Fruit fly (Drosophila melanogaster) whole organism, adult: ENCODE data around the gene alpha-Est7.

ENCODE experiments used
- CG11617 ChIP-seq: fragments of 200-800 bp; sonication (Bioruptor generic); optimal IDR thresholded peaks from 2 replicates; lab custom pipeline; 2017; ENCODE audit warnings: mild to moderate bottlenecking, missing biosample characterization, missing genetic modification reagents, missing genetic modification characterization
- CG12768 ChIP-seq: fragments of 200-800 bp; sonication (Bioruptor generic); optimal IDR thresholded peaks from 2 replicates; lab custom pipeline; 2017; ENCODE audit warnings: missing biosample characterization, missing genetic modification characterization, mild to moderate bottlenecking, moderate library complexity, missing genetic modification reagents
- CG14711 ChIP-seq: fragments of 200-800 bp; sonication (Bioruptor generic); optimal IDR thresholded peaks from 2 replicates; lab custom pipeline; 2018; ENCODE audit warnings: missing biosample characterization, mild to moderate bottlenecking, missing genetic modification characterization, moderate library complexity
- CG1620 ChIP-seq: fragments of 200-800 bp; sonication (Bioruptor generic); optimal IDR thresholded peaks from 2 replicates; lab custom pipeline; 2016; ENCODE audit warnings: missing biosample characterization, missing genetic modification characterization
- CG33017 ChIP-seq: fragments of 200-800 bp; sonication (Bioruptor generic); optimal IDR thresholded peaks from 2 replicates; lab custom pipeline; 2018; ENCODE audit warnings: missing biosample characterization, mild to moderate bottlenecking, missing genetic modification characterization, moderate library complexity
- CG5204 ChIP-seq: fragments of 200-800 bp; sonication (Bioruptor generic); optimal IDR thresholded peaks from 2 replicates; lab custom pipeline; 2016; ENCODE audit warnings: missing biosample characterization, missing genetic modification characterization
- CG7045 ChIP-seq: fragments of 200-800 bp; sonication (Bioruptor generic); optimal IDR thresholded peaks from 2 replicates; lab custom pipeline; 2017; ENCODE audit warnings: missing biosample characterization, mild to moderate bottlenecking, missing genetic modification characterization
- CG7101 ChIP-seq: fragments of 200-800 bp; sonication (Bioruptor generic); optimal IDR thresholded peaks from 2 replicates; lab custom pipeline; 2018; ENCODE audit warnings: missing biosample characterization, mild to moderate bottlenecking, missing genetic modification characterization, moderate library complexity
- Clk ChIP-seq: fragments of 200-800 bp; sonication (Bioruptor generic); optimal IDR thresholded peaks from 2 replicates; lab custom pipeline; 2017; ENCODE audit warnings: missing biosample characterization, missing genetic modification characterization
- Crg-1 ChIP-seq: fragments of 200-800 bp; sonication (Bioruptor generic); optimal IDR thresholded peaks from 2 replicates; lab custom pipeline; 2016; ENCODE audit warnings: missing biosample characterization, missing genetic modification characterization
- Hr96 ChIP-seq: fragments of 200-800 bp; sonication (Bioruptor generic); optimal IDR thresholded peaks from 2 replicates; lab custom pipeline; 2016; ENCODE audit warnings: missing biosample characterization, missing genetic modification characterization
- Mnt ChIP-seq: fragments of 200-800 bp; sonication (Bioruptor generic); optimal IDR thresholded peaks from 2 replicates; lab custom pipeline; 2016; ENCODE audit warnings: missing biosample characterization, mild to moderate bottlenecking, missing genetic modification characterization
- bab1 ChIP-seq: fragments of 200-800 bp; sonication (Bioruptor generic); optimal IDR thresholded peaks from 3 replicates; lab custom pipeline; 2019; ENCODE audit warnings: missing biosample characterization, mild to moderate bottlenecking, missing genetic modification characterization, moderate library complexity
- cic ChIP-seq: fragments of 200-800 bp; sonication (Bioruptor generic); optimal IDR thresholded peaks from 2 replicates; lab custom pipeline; 2017; ENCODE audit warnings: missing biosample characterization, mild to moderate bottlenecking, missing genetic modification characterization, moderate library complexity
- cnc ChIP-seq, 2 experiments: fragments of >200 bp; optimal IDR thresholded peaks; 2 replicates each; lab custom pipeline; 2017
- kay ChIP-seq: fragments of 200-800 bp; sonication (Bioruptor generic); peaks from one replicate; lab custom pipeline; 2016; ENCODE audit warnings: missing biosample characterization, missing genetic modification characterization, borderline replicate concordance
- ovo ChIP-seq: fragments of 200-800 bp; sonication (Bioruptor generic); optimal IDR thresholded peaks from 2 replicates; lab custom pipeline; 2016; ENCODE audit warnings: missing biosample characterization, missing genetic modification characterization
- pad ChIP-seq: fragments of 200-800 bp; sonication (Bioruptor generic); optimal IDR thresholded peaks from 3 replicates; lab custom pipeline; 2017; ENCODE audit warnings: missing biosample characterization, missing genetic modification characterization, mild to moderate bottlenecking, moderate library complexity, missing genetic modification reagents
- tj ChIP-seq: fragments of 200-800 bp; sonication (Bioruptor generic); optimal IDR thresholded peaks from 3 replicates; lab custom pipeline; 2017; ENCODE audit warnings: missing biosample characterization, mild to moderate bottlenecking, missing genetic modification characterization, moderate library complexity
- toe ChIP-seq: fragments of 200-800 bp; sonication (Bioruptor generic); optimal IDR thresholded peaks from 2 replicates; lab custom pipeline; 2016; ENCODE audit warnings: missing biosample characterization, missing genetic modification characterization

Gene alpha-Est7

dm6 chr3R:7524160-7524559 is 607 bp upstream of the alpha-Est7 start:
- TF ChIP-seq pad (GFP tag; lab: Kevin White, UChicago) (no peak), cnc (optimal IDR thresholded peaks at IDR 0.05; lab: Kevin White, UChicago) (no peak), CG33017 (tag; lab: Kevin White, UChicago) (peak; percentile 11)

- TF ChIP-seq Crg-1, result peak; percentile 60
- TF ChIP-seq bab1, result no peak
- TF ChIP-seq cnc (optimal IDR thresholded peaks at IDR 0.05; lab: Kevin White, UChicago), result peak in 1 of 2 experiments; percentile 31
- TF ChIP-seq CG5204 (GFP tag; lab: Kevin White, UChicago), result peak; percentile 20
- no peak for TF ChIP-seq CG11617 (GFP tag; lab: Kevin White, UChicago)
- TF ChIP-seq CG1620 (GFP tag; lab: Kevin White, UChicago), result no peak
- TF ChIP-seq CG12768 (GFP tag; lab: Kevin White, UChicago), result peak; percentile 44
- TF ChIP-seq ovo (GFP tag; lab: Kevin White, UChicago), result peak; percentile 27
- TF ChIP-seq CG14711 (tag; lab: Kevin White, UChicago), result peak; percentile 16
- no peak for TF ChIP-seq tj
- TF ChIP-seq Mnt, result peak; percentile 10
- TF ChIP-seq CG7101 (tag; lab: Kevin White, UChicago), result peak; percentile 65
- TF ChIP-seq CG33017 (tag; lab: Kevin White, UChicago), result peak; percentile 59
- peak; percentile 5 for TF ChIP-seq CG7045 (GFP tag; lab: Kevin White, UChicago)
- no peak for TF ChIP-seq pad (GFP tag; lab: Kevin White, UChicago)
- peak; percentile 26 for TF ChIP-seq toe (GFP tag; lab: Kevin White, UChicago)
- peak; percentile 61 for TF ChIP-seq kay (GFP tag; lab: Kevin White, UChicago)
- TF ChIP-seq cic (GFP tag; lab: Kevin White, UChicago), result peak; percentile 24
- no peak for TF ChIP-seq Hr96 (GFP tag; lab: Kevin White, UChicago)
- no peak for TF ChIP-seq Clk (GFP tag; lab: Kevin White, UChicago)
Observed at dm6 chr3R:7522266-7522955, 1.1 kb downstream of the alpha-Est7 start.

dm6 chr3R:7519356-7519755 is 4.2 kb downstream of the alpha-Est7 start, which contains the start of gene Ubc84D:
Gene Ubc84D, minus strand, starts transcription at chr3R:7519456.
- TF ChIP-seq CG14711 (tag; lab: Kevin White, UChicago) (no peak), Hr96 (GFP tag; lab: Kevin White, UChicago) (no peak), CG5204 (GFP tag; lab: Kevin White, UChicago) (no peak), cnc (optimal IDR thresholded peaks at IDR 0.05; lab: Kevin White, UChicago) (no peak), cic (GFP tag; lab: Kevin White, UChicago) (no peak)

dm6 chr3R:7515599-7516069 is 7.9 kb downstream of the alpha-Est7 start, which contains the start of gene alpha-Est8:
Gene alpha-Est8, minus strand, starts transcription at chr3R:7515670.
- peak; percentile 55 for TF ChIP-seq cic (GFP tag; lab: Kevin White, UChicago)
- TF ChIP-seq CG7045 (GFP tag; lab: Kevin White, UChicago), result peak; percentile 38
- TF ChIP-seq bab1, result no peak
- TF ChIP-seq CG1620 (GFP tag; lab: Kevin White, UChicago), result no peak
- peak; percentile 3 for TF ChIP-seq tj
- peak; percentile 2 for TF ChIP-seq Hr96 (GFP tag; lab: Kevin White, UChicago)
- peak; percentile 29 for TF ChIP-seq CG14711 (tag; lab: Kevin White, UChicago)
- no peak for TF ChIP-seq Crg-1
- peak; percentile 2 for TF ChIP-seq kay (GFP tag; lab: Kevin White, UChicago)
- TF ChIP-seq CG7101 (tag; lab: Kevin White, UChicago), result peak; percentile 28
- TF ChIP-seq Clk (GFP tag; lab: Kevin White, UChicago), result peak; percentile 10
- TF ChIP-seq cnc (optimal IDR thresholded peaks at IDR 0.05; lab: Kevin White, UChicago), result no peak
- peak; percentile 31 for TF ChIP-seq toe (GFP tag; lab: Kevin White, UChicago)
- peak; percentile 47 for TF ChIP-seq CG12768 (GFP tag; lab: Kevin White, UChicago)
- peak; percentile 38 for TF ChIP-seq CG5204 (GFP tag; lab: Kevin White, UChicago)
- no peak for TF ChIP-seq CG11617 (GFP tag; lab: Kevin White, UChicago)
- peak; percentile 59 for TF ChIP-seq Mnt
- TF ChIP-seq CG33017 (tag; lab: Kevin White, UChicago), result peak; percentile 51
- peak; percentile 14 for TF ChIP-seq pad (GFP tag; lab: Kevin White, UChicago)
- peak; percentile 88 for TF ChIP-seq ovo (GFP tag; lab: Kevin White, UChicago)

- TF ChIP-seq kay (GFP tag; lab: Kevin White, UChicago) (peak; percentile 64), CG12768 (GFP tag; lab: Kevin White, UChicago) (no peak)
Observed at dm6 chr3R:7514232-7514863, 9.2 kb downstream of the alpha-Est7 start.

dm6 chr3R:7508198-7508837 is 15.2 kb downstream of the alpha-Est7 start:
- TF ChIP-seq cic (GFP tag; lab: Kevin White, UChicago), result peak; percentile 18
- TF ChIP-seq CG7045 (GFP tag; lab: Kevin White, UChicago), result no peak
- peak; percentile 86 for TF ChIP-seq kay (GFP tag; lab: Kevin White, UChicago)
- TF ChIP-seq Mnt, result no peak
- TF ChIP-seq Crg-1, result no peak
- TF ChIP-seq tj, result peak; percentile 1
- TF ChIP-seq CG33017 (tag; lab: Kevin White, UChicago), result no peak
- TF ChIP-seq bab1, result peak; percentile 5
